Worm (Caenorhabditis elegans) whole organism, L4 larva: Measurements from ENCODE around the gene Y67D2.2.

ENCODE experiments used
- aly-2 ChIP-seq: sonication (generic microtip); optimal IDR thresholded peaks from 2 replicates; lab custom pipeline; 2018; ENCODE audit warnings: missing biosample characterization, missing genetic modification characterization
- ama-1 ChIP-seq: fragments of 150-350 bp; optimal IDR thresholded peaks from 2 replicates; lab custom pipeline; 2014; ENCODE audit warnings: inconsistent platforms, mixed read lengths
- ceh-20 ChIP-seq: fragments of 200-800 bp; sonication (Bioruptor generic); IDR thresholded peaks from 2 replicates; pipeline ENCODE4 v1.3.6; 2022; ENCODE audit warnings: missing genetic modification reagents, missing genetic modification characterization, missing compliant biosample characterization
- ces-1 ChIP-seq: fragments of 150-350 bp; sonication (generic microtip); optimal IDR thresholded peaks from 4 replicates; lab custom pipeline; 2014; ENCODE audit warnings: missing biosample characterization, missing genetic modification reagents, missing genetic modification characterization
- daf-19 ChIP-seq: fragments of 200-800 bp; sonication (Bioruptor generic); conservative IDR thresholded peaks from 2 replicates; pipeline ENCODE4 v1.3.6; 2022; ENCODE audit warnings: missing genetic modification characterization, missing compliant biosample characterization
- dmd-8 ChIP-seq: fragments of 200-800 bp; sonication (Bioruptor generic); IDR thresholded peaks from 2 replicates; pipeline ENCODE4 v1.3.6; 2022; ENCODE audit warnings: missing genetic modification characterization, missing compliant biosample characterization
- dpl-1 ChIP-seq: fragments of 150-350 bp; optimal IDR thresholded peaks from 2 replicates; lab custom pipeline; 2014; ENCODE audit warnings: missing biosample characterization, missing genetic modification reagents, missing genetic modification characterization
- lir-3 ChIP-seq: sonication (generic microtip); optimal IDR thresholded peaks from 2 replicates; lab custom pipeline; 2016; ENCODE audit warnings: mild to moderate bottlenecking, missing genetic modification characterization, missing compliant biosample characterization
- madf-5 ChIP-seq, 2 experiments: fragments of 200-800 bp; sonication (Bioruptor generic); IDR thresholded peaks; 2 replicates each; pipeline ENCODE4 v1.3.6; 2022; ENCODE audit warnings: missing compliant biosample characterization in 2 of 2, missing genetic modification characterization in 2 of 2
- nhr-10 ChIP-seq: fragments of 150-350 bp; optimal IDR thresholded peaks from 2 replicates; lab custom pipeline; 2014; ENCODE audit warnings: missing biosample characterization, missing genetic modification characterization
- nhr-11 ChIP-seq: fragments of 150-350 bp; optimal IDR thresholded peaks from 2 replicates; lab custom pipeline; 2014; ENCODE audit warnings: missing biosample characterization, missing genetic modification characterization
- nhr-77 ChIP-seq: fragments of 150-350 bp; optimal IDR thresholded peaks from 2 replicates; lab custom pipeline; 2014; ENCODE audit warnings: missing biosample characterization, missing genetic modification characterization
- snpc-4 ChIP-seq: fragments of 150-350 bp; optimal IDR thresholded peaks from 2 replicates; lab custom pipeline; 2014; ENCODE audit warnings: missing biosample characterization, missing genetic modification characterization
- ztf-11 ChIP-seq: fragments of 150-350 bp; optimal IDR thresholded peaks from 2 replicates; lab custom pipeline; 2014; ENCODE audit warnings: missing biosample characterization, missing genetic modification characterization

ce11 chrIII:1600670-1601194 is 42.1 kb downstream of the Y67D2.2 start, which contains the start of gene sms-3:
- no peak for TF ChIP-seq ces-1
- TF ChIP-seq lir-3 = peak; percentile 68
- no peak for TF ChIP-seq nhr-10 (tag; lab: Kevin White, UChicago)
- TF ChIP-seq madf-5 (GFP tag; IDR thresholded peaks at IDR 0.05; lab: Robert Waterston, UW) = peak in 1 of 2 experiments; percentile 94; a peak in 2 of 4 replicates
- TF ChIP-seq ztf-11 (tag; lab: Kevin White, UChicago) = no peak
- TF ChIP-seq dpl-1 (GFP tag; lab: Kevin White, UChicago) = no peak
- no peak for TF ChIP-seq nhr-11 (tag; lab: Kevin White, UChicago)
- no peak for TF ChIP-seq snpc-4
- 0 out of 2 replicates have a peak, but pooled peaks have one; percentile 23 for TF ChIP-seq ceh-20
- TF ChIP-seq dmd-8 (GFP tag; lab: Robert Waterston, UW) = peak; percentile 73
- no peak for TF ChIP-seq aly-2 (tag; lab: Kevin White, UChicago)
- no peak for TF ChIP-seq nhr-77 (tag; lab: Kevin White, UChicago)
- TF ChIP-seq daf-19 (GFP tag; lab: Robert Waterston, UW) = 0 out of 2 replicates have a peak, but pooled peaks have one; percentile 61
- no peak for TF ChIP-seq ama-1 (lab: Kevin White, UChicago)
